Worm (Caenorhabditis elegans) whole organism, L2 larva: ENCODE data around the gene sams-5.

ENCODE experiments used
- C34F6.9 ChIP-seq: fragments of 150-350 bp; optimal IDR thresholded peaks from 2 replicates; lab custom pipeline; 2014; ENCODE audit warnings: missing biosample characterization, missing genetic modification characterization
- F13H6.1 ChIP-seq: sonication (generic microtip); optimal IDR thresholded peaks from 2 replicates; lab custom pipeline; 2016; ENCODE audit warnings: missing genetic modification characterization, missing compliant biosample characterization
- R02D3.7 ChIP-seq: fragments of 150-350 bp; optimal IDR thresholded peaks from 2 replicates; lab custom pipeline; 2014; ENCODE audit warnings: missing biosample characterization, missing genetic modification characterization
- ZK546.5 ChIP-seq: sonication (generic microtip); optimal IDR thresholded peaks from 2 replicates; lab custom pipeline; 2017; ENCODE audit warnings: missing biosample characterization, missing genetic modification characterization
- alr-1 ChIP-seq: fragments of 150-350 bp; optimal IDR thresholded peaks from 2 replicates; lab custom pipeline; 2014; ENCODE audit warnings: missing biosample characterization, missing genetic modification characterization
- ama-1 ChIP-seq: fragments of 150-350 bp; optimal IDR thresholded peaks from 2 replicates; lab custom pipeline; 2018; ENCODE audit warnings: inconsistent platforms
- ceh-16 ChIP-seq: fragments of 150-350 bp; optimal IDR thresholded peaks from 2 replicates; lab custom pipeline; 2014; ENCODE audit warnings: missing biosample characterization, missing genetic modification characterization
- crh-2 ChIP-seq: sonication (generic microtip); optimal IDR thresholded peaks from 2 replicates; lab custom pipeline; 2017; ENCODE audit warnings: missing biosample characterization, missing genetic modification characterization
- dmd-4 ChIP-seq: sonication (generic microtip); optimal IDR thresholded peaks from 2 replicates; lab custom pipeline; 2017; ENCODE audit warnings: missing biosample characterization, missing genetic modification characterization
- egl-27 ChIP-seq: sonication (generic microtip); optimal IDR thresholded peaks from 3 replicates; lab custom pipeline; 2017; ENCODE audit warnings: missing biosample characterization, missing genetic modification reagents, missing genetic modification characterization
- elt-3 ChIP-seq: sonication (generic microtip); optimal IDR thresholded peaks from 2 replicates; lab custom pipeline; 2017; ENCODE audit warnings: missing biosample characterization, missing genetic modification characterization
- fos-1 ChIP-seq: fragments of 150-350 bp; optimal IDR thresholded peaks from 2 replicates; lab custom pipeline; 2014; ENCODE audit warnings: missing biosample characterization, missing genetic modification characterization
- gmeb-1 ChIP-seq: fragments of 150-350 bp; optimal IDR thresholded peaks from 2 replicates; lab custom pipeline; 2014; ENCODE audit warnings: missing biosample characterization, missing genetic modification characterization
- lin-11 ChIP-seq: fragments of 150-350 bp; sonication (generic microtip); optimal IDR thresholded peaks from 2 replicates; lab custom pipeline; 2014; ENCODE audit warnings: missing biosample characterization, missing genetic modification characterization, inconsistent platforms, mixed read lengths
- lin-13 ChIP-seq: fragments of 150-350 bp; optimal IDR thresholded peaks from 2 replicates; lab custom pipeline; 2014; ENCODE audit warnings: missing biosample characterization, missing genetic modification reagents, missing genetic modification characterization
- lin-39 ChIP-seq: fragments of 150-350 bp; optimal IDR thresholded peaks from 2 replicates; lab custom pipeline; 2014; ENCODE audit warnings: missing biosample characterization, missing genetic modification reagents, missing genetic modification characterization
- mab-5 ChIP-seq: fragments of 150-350 bp; optimal IDR thresholded peaks from 2 replicates; lab custom pipeline; 2014; ENCODE audit warnings: missing biosample characterization, missing genetic modification characterization
- mbf-1 ChIP-seq: sonication (generic microtip); optimal IDR thresholded peaks from 2 replicates; lab custom pipeline; 2017; ENCODE audit warnings: missing biosample characterization, missing genetic modification characterization
- mdl-1 ChIP-seq, 2 experiments: fragments of 150-350 bp in 1 of 2; sonication (generic microtip) in 1 of 2; optimal IDR thresholded peaks; 2 replicates each; lab custom pipeline; 2017; ENCODE audit warnings: missing biosample characterization in 2 of 2, missing genetic modification characterization in 2 of 2
- nhr-10 ChIP-seq: sonication (generic microtip); optimal IDR thresholded peaks from 2 replicates; lab custom pipeline; 2017; ENCODE audit warnings: missing biosample characterization, missing genetic modification characterization
- nhr-11 ChIP-seq: fragments of 150-350 bp; optimal IDR thresholded peaks from 2 replicates; lab custom pipeline; 2014; ENCODE audit warnings: missing biosample characterization, missing genetic modification characterization
- nhr-12 ChIP-seq: fragments of 150-350 bp; optimal IDR thresholded peaks from 2 replicates; lab custom pipeline; 2014; ENCODE audit warnings: missing biosample characterization, missing genetic modification characterization
- nhr-129 ChIP-seq: fragments of 150-350 bp; optimal IDR thresholded peaks from 2 replicates; lab custom pipeline; 2014; ENCODE audit warnings: missing biosample characterization, missing genetic modification characterization
- nhr-21 ChIP-seq: fragments of 150-350 bp; optimal IDR thresholded peaks from 2 replicates; lab custom pipeline; 2014; ENCODE audit warnings: missing biosample characterization, missing genetic modification characterization
- nhr-23 ChIP-seq: fragments of 150-350 bp; optimal IDR thresholded peaks from 2 replicates; lab custom pipeline; 2014; ENCODE audit warnings: missing biosample characterization, missing genetic modification reagents, missing genetic modification characterization
- nhr-25 ChIP-seq: fragments of 150-350 bp; sonication (generic microtip); optimal IDR thresholded peaks from 3 replicates; lab custom pipeline; 2014; ENCODE audit warnings: missing biosample characterization, missing genetic modification characterization
- nhr-77 ChIP-seq: fragments of 150-350 bp; optimal IDR thresholded peaks from 2 replicates; lab custom pipeline; 2014; ENCODE audit warnings: missing biosample characterization, missing genetic modification characterization
- peb-1 ChIP-seq: fragments of 150-350 bp; optimal IDR thresholded peaks from 2 replicates; lab custom pipeline; 2014; ENCODE audit warnings: missing biosample characterization, missing genetic modification characterization
- sem-4 ChIP-seq: fragments of 150-350 bp; optimal IDR thresholded peaks from 2 replicates; lab custom pipeline; 2014; ENCODE audit warnings: missing biosample characterization, missing genetic modification reagents, missing genetic modification characterization
- skn-1 ChIP-seq: sonication (generic microtip); optimal IDR thresholded peaks from 2 replicates; lab custom pipeline; 2017; ENCODE audit warnings: missing biosample characterization, missing genetic modification characterization
- sma-3 ChIP-seq: sonication (generic microtip); optimal IDR thresholded peaks from 2 replicates; lab custom pipeline; 2016; ENCODE audit warnings: missing genetic modification reagents, missing genetic modification characterization, missing compliant biosample characterization
- sma-9 ChIP-seq, 2 experiments: fragments of 150-350 bp in 1 of 2; sonication (generic microtip) in 1 of 2; optimal IDR thresholded peaks; 2 replicates each; lab custom pipeline; 2014 to 2016; ENCODE audit warnings: missing genetic modification characterization in 2 of 2, mild to moderate bottlenecking in 1 of 2, missing biosample characterization in 1 of 2, missing compliant biosample characterization in 1 of 2, missing genetic modification reagents in 1 of 2, moderate library complexity in 1 of 2
- snpc-4 ChIP-seq: fragments of 150-350 bp; optimal IDR thresholded peaks from 2 replicates; lab custom pipeline; 2014; ENCODE audit warnings: missing biosample characterization, missing genetic modification characterization
- unc-39 ChIP-seq: fragments of 150-350 bp; optimal IDR thresholded peaks from 2 replicates; lab custom pipeline; 2014; ENCODE audit warnings: missing biosample characterization, missing genetic modification characterization
- unc-55 ChIP-seq: fragments of 150-350 bp; sonication (generic microtip); optimal IDR thresholded peaks from 3 replicates; lab custom pipeline; 2014; ENCODE audit warnings: missing biosample characterization, missing genetic modification reagents, missing genetic modification characterization
- ztf-1 ChIP-seq: fragments of 200-800 bp; sonication (Bioruptor generic); conservative IDR thresholded peaks from 2 replicates; pipeline ENCODE4 v1.3.6; 2022; ENCODE audit warnings: missing genetic modification characterization, missing compliant biosample characterization

sams-5 gene

DNA sequence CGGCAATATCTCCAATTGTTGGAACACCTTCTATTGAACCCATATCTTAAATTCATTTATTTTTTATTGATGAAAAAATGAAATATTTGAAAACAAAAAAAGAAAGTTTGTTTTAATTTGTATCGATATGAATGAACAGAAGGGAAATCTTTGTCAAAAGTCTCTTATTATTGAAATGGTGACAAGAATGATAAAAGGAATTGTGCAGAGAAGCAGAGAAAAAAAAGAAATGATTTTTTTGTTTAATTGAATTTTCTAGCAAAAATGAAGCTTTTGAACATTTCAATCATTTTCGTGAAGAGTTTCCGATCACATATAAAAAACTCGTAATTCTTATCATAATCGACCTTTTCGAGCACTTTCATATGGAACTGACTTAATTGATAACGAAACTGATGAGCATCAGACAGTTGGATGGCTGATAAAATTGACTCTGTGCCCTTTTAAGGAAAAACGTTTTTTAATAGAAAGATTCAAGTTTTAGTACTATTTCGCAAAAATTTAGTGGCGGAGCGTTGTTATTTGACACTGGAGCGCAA lies 3.6 kb downstream of the sams-5 start, which contains the start of the genes aat-4 and T13A10.1:
aat-4 (minus strand) TSS at position 51 of the 539 bp plus-strand sequence.
T13A10.1 (plus strand) TSS at position 411 of the 539 bp plus-strand sequence.
- TF ChIP-seq unc-55: no peak
- no peak for TF ChIP-seq nhr-10 (tag; lab: Kevin White, UChicago)
- TF ChIP-seq fos-1 (tag; lab: Kevin White, UChicago): peak; percentile 94
- peak; percentile 24 for TF ChIP-seq gmeb-1 (tag; lab: Kevin White, UChicago)
- TF ChIP-seq ceh-16 (tag; lab: Kevin White, UChicago): no peak
- TF ChIP-seq, all 48 proteins: peak for 2

DNA sequence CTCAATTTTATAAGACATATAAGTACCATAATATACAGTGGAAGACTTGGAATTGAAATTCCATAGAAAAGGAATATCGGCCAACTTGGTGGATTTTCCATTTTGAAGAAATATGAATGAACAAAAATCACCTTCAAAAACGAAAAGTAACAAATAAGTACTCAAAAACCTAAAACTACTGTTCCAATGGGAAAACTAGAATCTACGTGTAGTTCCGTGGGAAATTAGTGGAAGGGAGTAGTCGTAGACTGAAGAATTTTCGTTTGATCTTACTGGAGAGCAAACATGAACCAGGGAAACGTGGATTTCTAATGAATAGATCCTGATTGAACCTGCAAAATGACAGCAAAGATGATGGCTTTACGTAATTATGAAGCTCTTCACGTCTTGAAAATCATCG lies 7.4 kb downstream of the sams-5 start, which contains the start of gene srv-31:
srv-31 (minus strand) TSS at position 101 of the 400 bp plus-strand sequence.
- TF ChIP-seq R02D3.7 (no peak), sem-4 (no peak), sma-3 (GFP tag; lab: Kevin White, UChicago) (no peak), nhr-12 (tag; lab: Kevin White, UChicago) (no peak), ama-1 (no peak), nhr-11 (tag; lab: Kevin White, UChicago) (no peak), egl-27 (tag; lab: Kevin White, UChicago) (no peak)
- TF ChIP-seq, all 48 proteins: peak for 0

DNA sequence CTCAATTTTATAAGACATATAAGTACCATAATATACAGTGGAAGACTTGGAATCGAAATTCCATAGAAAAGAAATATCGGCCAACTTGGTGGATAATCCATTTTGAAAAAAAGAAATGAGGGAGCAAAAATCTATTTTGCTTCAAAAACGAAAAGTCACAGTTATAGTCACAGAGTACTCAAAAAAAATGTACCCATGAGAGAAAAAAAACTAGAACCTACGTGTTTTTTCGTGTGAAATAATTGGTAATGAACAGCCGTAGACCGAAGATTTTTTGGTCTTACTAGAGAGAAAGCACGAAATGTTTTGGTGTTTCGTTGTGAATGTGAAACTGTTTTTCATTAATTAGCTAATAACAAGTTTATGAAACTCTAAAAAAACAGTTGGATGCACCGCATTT lies 10.0 kb downstream of the sams-5 start, which contains the start of gene srv-30:
srv-30 (minus strand) TSS at position 101 of the 400 bp plus-strand sequence.
- no peak for TF ChIP-seq mab-5 (tag; lab: Kevin White, UChicago)
- TF ChIP-seq nhr-77: no peak
- TF ChIP-seq nhr-21 (tag; lab: Kevin White, UChicago): no peak
- TF ChIP-seq nhr-129: no peak
- no peak for TF ChIP-seq sem-4
- no peak for TF ChIP-seq snpc-4 (tag; lab: Kevin White, UChicago)
- TF ChIP-seq sma-9 (GFP tag; optimal IDR thresholded peaks at IDR 0.05; lab: Kevin White, UChicago): no peak
- TF ChIP-seq sma-9 (tag; optimal IDR thresholded peaks at IDR 0.05; lab: Kevin White, UChicago): no peak
- TF ChIP-seq egl-27 (tag; lab: Kevin White, UChicago): no peak
- TF ChIP-seq elt-3 (tag; lab: Kevin White, UChicago): no peak
- TF ChIP-seq nhr-10 (tag; lab: Kevin White, UChicago): no peak
- no peak for TF ChIP-seq nhr-23 (tag; lab: Kevin White, UChicago)
- TF ChIP-seq crh-2 (tag; lab: Kevin White, UChicago): no peak
- TF ChIP-seq C34F6.9 (tag; lab: Kevin White, UChicago): no peak
- TF ChIP-seq alr-1 (tag; lab: Kevin White, UChicago): no peak
- no peak for TF ChIP-seq ztf-1 (GFP tag; lab: Robert Waterston, UW)
- TF ChIP-seq lin-39 (tag; lab: Kevin White, UChicago): no peak
- TF ChIP-seq mbf-1 (tag; lab: Kevin White, UChicago): no peak

DNA sequence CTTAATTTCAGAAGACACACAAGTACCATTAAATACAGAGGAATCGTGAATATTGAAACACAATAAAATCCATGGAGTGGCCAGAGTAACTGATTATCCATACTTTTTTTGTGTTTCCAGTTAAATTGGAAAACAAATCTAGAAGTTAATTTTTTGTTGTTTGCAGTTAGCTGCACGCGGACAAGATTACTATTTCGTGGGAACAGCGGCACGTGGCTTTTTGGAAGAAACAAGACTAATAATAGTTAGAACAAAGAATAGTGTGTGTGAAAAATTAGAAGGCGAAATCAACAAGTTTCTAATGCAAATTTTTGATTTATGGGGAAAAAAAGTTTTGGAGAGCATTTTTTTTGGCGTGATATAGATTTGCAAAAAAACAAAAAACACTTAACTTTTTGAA lies 12.8 kb downstream of the sams-5 start, which contains the start of gene srv-29:
srv-29 (minus strand) TSS at position 101 of the 400 bp plus-strand sequence.
- TF ChIP-seq nhr-11 (tag; lab: Kevin White, UChicago) (no peak), ZK546.5 (no peak), mdl-1 (tag; optimal IDR thresholded peaks at IDR 0.05; lab: Kevin White, UChicago) (no peak), dmd-4 (tag; lab: Kevin White, UChicago) (no peak), C34F6.9 (tag; lab: Kevin White, UChicago) (no peak), F13H6.1 (tag; lab: Kevin White, UChicago) (no peak), lin-13 (GFP tag; lab: Kevin White, UChicago) (no peak), nhr-21 (tag; lab: Kevin White, UChicago) (no peak), sma-3 (GFP tag; lab: Kevin White, UChicago) (no peak), sem-4 (no peak), nhr-25 (tag; lab: Kevin White, UChicago) (no peak), elt-3 (tag; lab: Kevin White, UChicago) (no peak), unc-55 (no peak)

DNA sequence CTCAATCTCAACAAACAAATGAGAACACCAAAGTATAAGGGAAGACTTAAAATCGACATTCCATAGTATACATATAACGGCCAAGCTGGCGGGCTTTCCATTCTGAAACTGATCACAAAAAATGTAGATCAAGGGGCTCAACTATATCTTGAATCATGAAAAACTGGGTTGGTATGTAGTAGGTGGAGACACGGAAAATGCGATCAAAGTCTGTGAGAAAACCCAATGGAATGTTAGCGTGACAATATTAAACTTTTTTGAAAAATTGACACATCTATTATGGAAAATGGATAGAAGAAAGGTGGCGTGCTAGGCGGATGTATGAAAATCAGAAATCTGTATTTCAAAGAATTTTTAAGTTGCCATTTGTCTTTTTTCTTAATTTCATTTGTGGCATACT lies 16.1 kb downstream of the sams-5 start, which contains the start of gene srv-28:
srv-28 (minus strand) TSS at position 101 of the 400 bp plus-strand sequence.
- TF ChIP-seq peb-1 (tag; lab: Kevin White, UChicago) (no peak), skn-1 (tag; lab: Kevin White, UChicago) (no peak), lin-11 (tag; lab: Kevin White, UChicago) (no peak), F13H6.1 (tag; lab: Kevin White, UChicago) (no peak), unc-39 (tag; lab: Kevin White, UChicago) (no peak)
